Fruit fly (Drosophila melanogaster) whole organism, prepupa: ENCODE measurements around the gene CG2924.

Source experiments
- Blimp-1 ChIP-seq: fragments of 200-800 bp; sonication (Bioruptor generic); optimal IDR thresholded peaks from 3 replicates; lab custom pipeline; 2017; ENCODE audit warnings: missing biosample characterization, missing genetic modification characterization, mild to moderate bottlenecking, moderate library complexity, missing genetic modification reagents
- CG10631 ChIP-seq: fragments of 200-800 bp; sonication (Bioruptor generic); optimal IDR thresholded peaks from 2 replicates; lab custom pipeline; 2016; ENCODE audit warnings: missing biosample characterization, missing genetic modification characterization
- CG10669 ChIP-seq: fragments of 200-800 bp; sonication (Bioruptor generic); optimal IDR thresholded peaks from 3 replicates; lab custom pipeline; 2018; ENCODE audit warnings: missing biosample characterization, mild to moderate bottlenecking, missing genetic modification characterization, moderate library complexity
- CG11294 ChIP-seq: fragments of 200-800 bp; sonication (Bioruptor generic); IDR thresholded peaks from 2 replicates; pipeline ENCODE4 v1.3.6; 2022; ENCODE audit warnings: missing biosample characterization, missing genetic modification characterization
- CG11762 ChIP-seq: fragments of 200-800 bp; sonication (Bioruptor generic); optimal IDR thresholded peaks from 3 replicates; lab custom pipeline; 2016; ENCODE audit warnings: missing biosample characterization, missing genetic modification characterization; ENCODE audit not compliant: insufficient read depth
- CG15336 ChIP-seq: fragments of 200-800 bp; sonication (Bioruptor generic); IDR thresholded peaks from 2 replicates; pipeline ENCODE4 v1.3.6; 2022; ENCODE audit warnings: missing biosample characterization, missing genetic modification characterization
- CG16779 ChIP-seq: fragments of 200-800 bp; sonication (Bioruptor generic); optimal IDR thresholded peaks from 3 replicates; lab custom pipeline; 2017; ENCODE audit warnings: missing biosample characterization, mild to moderate bottlenecking, missing genetic modification characterization
- CG3032 ChIP-seq: fragments of 200-800 bp; optimal IDR thresholded peaks from 2 replicates; lab custom pipeline; 2019; ENCODE audit warnings: missing biosample characterization, mild to moderate bottlenecking, missing genetic modification characterization, moderate library complexity
- CG31627 ChIP-seq: fragments of 200-800 bp; sonication (Bioruptor generic); optimal IDR thresholded peaks from 3 replicates; lab custom pipeline; 2016; ENCODE audit warnings: missing biosample characterization, missing genetic modification characterization
- CG32006 ChIP-seq: fragments of 200-800 bp; sonication (Bioruptor generic); optimal IDR thresholded peaks from 3 replicates; lab custom pipeline; 2017; ENCODE audit warnings: missing biosample characterization, mild to moderate bottlenecking, missing genetic modification characterization
- CG34406 ChIP-seq: fragments of 200-800 bp; sonication (Bioruptor generic); optimal IDR thresholded peaks from 3 replicates; lab custom pipeline; 2016; ENCODE audit warnings: missing biosample characterization, missing genetic modification characterization
- CG3919 ChIP-seq: fragments of 200-800 bp; sonication (Bioruptor generic); optimal IDR thresholded peaks from 3 replicates; lab custom pipeline; 2016; ENCODE audit warnings: missing biosample characterization, missing genetic modification characterization
- CG4318 ChIP-seq: fragments of 200-800 bp; sonication (Bioruptor generic); optimal IDR thresholded peaks from 3 replicates; lab custom pipeline; 2017; ENCODE audit warnings: missing biosample characterization, mild to moderate bottlenecking, missing genetic modification characterization
- CG6276 ChIP-seq: fragments of 200-800 bp; sonication (Bioruptor generic); optimal IDR thresholded peaks from 2 replicates; lab custom pipeline; 2017; ENCODE audit warnings: missing biosample characterization, mild to moderate bottlenecking, missing genetic modification characterization
- CG6808 ChIP-seq: fragments of 200-800 bp; sonication (Bioruptor generic); optimal IDR thresholded peaks from 3 replicates; lab custom pipeline; 2017; ENCODE audit warnings: missing biosample characterization, missing genetic modification characterization, mild to moderate bottlenecking, moderate library complexity, missing genetic modification reagents
- CG6854 ChIP-seq: fragments of 200-800 bp; sonication (Bioruptor generic); optimal IDR thresholded peaks from 2 replicates; lab custom pipeline; 2017; ENCODE audit warnings: missing biosample characterization, mild to moderate bottlenecking, missing genetic modification characterization
- CG8119 ChIP-seq: fragments of 200-800 bp; sonication (Bioruptor generic); IDR thresholded peaks from 3 replicates; pipeline ENCODE4 v1.3.6; 2022; ENCODE audit warnings: missing biosample characterization, missing genetic modification characterization
- CG8319 ChIP-seq: fragments of 200-800 bp; sonication (Bioruptor generic); optimal IDR thresholded peaks from 3 replicates; lab custom pipeline; 2016; ENCODE audit warnings: missing biosample characterization, missing genetic modification characterization
- CG9139 ChIP-seq: fragments of 200-800 bp; sonication (Bioruptor generic); optimal IDR thresholded peaks from 3 replicates; lab custom pipeline; 2017; ENCODE audit warnings: missing biosample characterization, mild to moderate bottlenecking, missing genetic modification characterization
- Eip75B ChIP-seq: fragments of 200-800 bp; sonication (Bioruptor generic); optimal IDR thresholded peaks from 3 replicates; lab custom pipeline; 2016; ENCODE audit warnings: missing biosample characterization, missing genetic modification characterization
- Eip78C ChIP-seq: fragments of 200-800 bp; sonication (Bioruptor generic); peaks from one replicate; lab custom pipeline; 2016; ENCODE audit warnings: missing biosample characterization, missing genetic modification characterization
- Eip93F ChIP-seq: fragments of 200-800 bp; sonication (Bioruptor generic); optimal IDR thresholded peaks from 2 replicates; lab custom pipeline; 2016; ENCODE audit warnings: missing biosample characterization, mild to moderate bottlenecking, missing genetic modification characterization
- Ets21C ChIP-seq: fragments of 200-800 bp; sonication (Bioruptor generic); optimal IDR thresholded peaks from 3 replicates; lab custom pipeline; 2016; ENCODE audit warnings: missing biosample characterization, missing genetic modification characterization
- Gug ChIP-seq: fragments of 200-800 bp; sonication (Bioruptor generic); IDR thresholded peaks from 2 replicates; pipeline ENCODE4 v1.3.6; 2022; ENCODE audit warnings: missing biosample characterization, missing genetic modification characterization
- Hr39 ChIP-seq: fragments of 200-800 bp; sonication (Bioruptor generic); optimal IDR thresholded peaks from 2 replicates; lab custom pipeline; 2016; ENCODE audit warnings: missing biosample characterization, missing genetic modification characterization
- Sox102F ChIP-seq: fragments of 200-800 bp; sonication (Bioruptor generic); optimal IDR thresholded peaks from 2 replicates; lab custom pipeline; 2016; ENCODE audit warnings: missing biosample characterization, mild to moderate bottlenecking, missing genetic modification characterization
- Sox14 ChIP-seq: fragments of 200-800 bp; sonication (Bioruptor generic); optimal IDR thresholded peaks from 3 replicates; lab custom pipeline; 2016; ENCODE audit warnings: missing biosample characterization, missing genetic modification characterization
- Sox15 ChIP-seq: fragments of 200-800 bp; sonication (Bioruptor generic); optimal IDR thresholded peaks from 3 replicates; lab custom pipeline; 2016; ENCODE audit warnings: missing biosample characterization, missing genetic modification characterization
- acj6 ChIP-seq: fragments of 200-800 bp; sonication (Bioruptor generic); optimal IDR thresholded peaks from 3 replicates; lab custom pipeline; 2016; ENCODE audit warnings: missing biosample characterization, missing genetic modification characterization
- cyc ChIP-seq: fragments of 200-800 bp; sonication (Bioruptor generic); optimal IDR thresholded peaks from 3 replicates; lab custom pipeline; 2016; ENCODE audit warnings: missing biosample characterization, missing genetic modification characterization
- dac ChIP-seq: fragments of 200-800 bp; sonication (Bioruptor generic); optimal IDR thresholded peaks from 2 replicates; lab custom pipeline; 2017; ENCODE audit warnings: missing biosample characterization, mild to moderate bottlenecking, missing genetic modification characterization
- dsx ChIP-seq: fragments of 200-800 bp; optimal IDR thresholded peaks from 3 replicates; lab custom pipeline; 2019; ENCODE audit warnings: missing biosample characterization, mild to moderate bottlenecking, missing genetic modification characterization, moderate library complexity; ENCODE audit not compliant: poor library complexity, severe bottlenecking
- eg ChIP-seq: fragments of 200-800 bp; sonication (Bioruptor generic); IDR thresholded peaks from 3 replicates; pipeline ENCODE4 v1.3.6; 2022; ENCODE audit warnings: missing biosample characterization, missing genetic modification characterization
- esn ChIP-seq: fragments of 200-800 bp; sonication (Bioruptor generic); optimal IDR thresholded peaks from 2 replicates; lab custom pipeline; 2016; ENCODE audit warnings: missing biosample characterization, mild to moderate bottlenecking, missing genetic modification characterization, moderate library complexity
- fd85E ChIP-seq: fragments of 200-800 bp; sonication (Bioruptor generic); optimal IDR thresholded peaks from 3 replicates; lab custom pipeline; 2016; ENCODE audit warnings: missing biosample characterization, missing genetic modification characterization
- fkh ChIP-seq: fragments of 200-800 bp; sonication (Bioruptor generic); optimal IDR thresholded peaks from 3 replicates; lab custom pipeline; 2017; ENCODE audit warnings: missing biosample characterization, mild to moderate bottlenecking, missing genetic modification characterization, moderate library complexity
- net ChIP-seq: fragments of 200-800 bp; sonication (Bioruptor generic); optimal IDR thresholded peaks from 3 replicates; lab custom pipeline; 2016; ENCODE audit warnings: missing biosample characterization, missing genetic modification characterization
- pdm3 ChIP-seq: fragments of 200-800 bp; sonication (Bioruptor generic); optimal IDR thresholded peaks from 3 replicates; lab custom pipeline; 2016; ENCODE audit warnings: missing biosample characterization, missing genetic modification characterization
- spab ChIP-seq: fragments of 200-800 bp; sonication (Bioruptor generic); optimal IDR thresholded peaks from 2 replicates; lab custom pipeline; 2017; ENCODE audit warnings: missing biosample characterization, mild to moderate bottlenecking, missing genetic modification characterization, missing genetic modification reagents
- ss ChIP-seq, 2 experiments: fragments of 200-800 bp; sonication (Bioruptor generic); optimal IDR thresholded peaks; 2 replicates in 1 of 2; 3 replicates in 1 of 2; lab custom pipeline; 2017 to 2018; ENCODE audit warnings: mild to moderate bottlenecking in 2 of 2, missing biosample characterization in 2 of 2, missing genetic modification characterization in 2 of 2, moderate library complexity in 1 of 2
- svp ChIP-seq: fragments of 200-800 bp; sonication (Bioruptor generic); peaks from one replicate; lab custom pipeline; 2016; ENCODE audit warnings: missing biosample characterization, missing genetic modification characterization
- vri ChIP-seq: fragments of 200-800 bp; sonication (Bioruptor generic); optimal IDR thresholded peaks from 3 replicates; lab custom pipeline; 2016; ENCODE audit warnings: missing biosample characterization, mild to moderate bottlenecking, missing genetic modification characterization

The CG2924 gene

dm6 chrX:2241842-2242241 lies 28.7 kb downstream of the CG2924 start, which contains the start of gene kz:
Gene kz (minus strand): TSS chrX:2242035.
- TF ChIP-seq Hr39 (GFP tag; lab: Kevin White, UChicago), result no peak
- no peak for TF ChIP-seq Ets21C (GFP tag; lab: Kevin White, UChicago)
- TF ChIP-seq Blimp-1 (GFP tag; lab: Kevin White, UChicago), result no peak
- no peak for TF ChIP-seq Sox14 (GFP tag; lab: Kevin White, UChicago)
- no peak for TF ChIP-seq CG6808
- TF ChIP-seq, all 60 proteins: peak for 0

DNA sequence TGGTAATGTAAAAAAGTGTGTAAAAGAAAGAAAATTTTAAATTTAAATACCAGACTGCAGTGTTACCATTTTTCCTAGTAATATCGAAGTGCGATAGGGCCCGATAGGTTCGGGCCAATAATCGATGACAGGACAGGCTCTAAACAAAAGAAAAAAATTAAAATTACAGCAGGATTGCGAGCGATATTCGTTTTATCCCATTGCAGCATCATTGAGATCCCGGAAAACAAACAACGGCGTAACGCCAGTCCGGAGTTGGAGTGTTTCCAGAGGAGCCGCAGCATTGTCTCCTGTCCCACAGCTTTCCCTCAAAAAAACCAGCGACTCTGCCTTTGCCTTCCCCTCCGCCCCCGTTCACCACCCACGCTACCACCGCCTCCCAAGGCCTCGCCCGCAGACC lies 45.4 kb downstream of the CG2924 start, which contains the start of gene pcx:
Gene pcx (plus strand): TSS at position 159 of the 400 bp plus-strand sequence.
- TF ChIP-seq CG15336 (0 out of 2 replicates have a peak, but pooled peaks have one; percentile 17), ss (GFP tag; optimal IDR thresholded peaks at IDR 0.05; lab: Kevin White, UChicago) (no peak)
- TF ChIP-seq, all 60 proteins: peak for 1

- TF ChIP-seq dac (GFP tag; lab: Kevin White, UChicago) (no peak), Ets21C (GFP tag; lab: Kevin White, UChicago) (no peak), CG16779 (tag; lab: Kevin White, UChicago) (no peak), esn (no peak), CG9139 (GFP tag; lab: Kevin White, UChicago) (no peak), CG4318 (GFP tag; lab: Kevin White, UChicago) (no peak)
These were observed 47.1 kb downstream of the CG2924 start, which contains the start of gene CG14052 for dm6 chrX:2223454-2223853. Gene CG14052 (plus strand): TSS chrX:2223754.

DNA sequence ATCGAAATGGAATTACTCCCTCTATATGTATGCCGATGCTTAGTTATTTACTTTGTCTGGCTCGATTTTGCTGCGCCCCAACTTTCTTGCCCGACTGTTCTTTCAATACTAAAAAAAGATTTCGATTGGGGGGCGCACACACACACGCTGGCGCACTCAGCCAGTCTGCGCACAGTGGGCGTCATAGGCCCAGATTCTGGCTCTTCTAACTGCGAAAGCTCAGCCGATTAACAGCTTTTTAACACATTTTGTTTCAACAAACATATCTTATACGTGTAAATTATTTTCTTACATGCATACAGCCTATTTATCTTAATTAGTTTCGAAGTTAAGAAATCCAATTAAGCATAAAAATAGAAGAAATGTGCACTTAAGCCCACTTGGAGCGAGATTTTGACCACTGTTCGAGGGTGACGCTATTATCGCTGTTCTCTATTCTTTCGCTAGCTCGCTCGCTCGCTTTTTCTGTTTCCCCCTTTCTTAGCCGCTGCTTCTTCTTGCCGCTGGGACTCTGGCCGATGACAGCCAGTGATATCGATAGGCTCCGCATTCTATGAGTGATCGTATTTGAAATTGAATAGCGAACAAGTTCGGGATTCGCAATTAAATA lies 48.3 kb downstream of the CG2924 start, which contains the start of gene Vinc:
Gene Vinc (minus strand): TSS at position 387 of the 610 bp plus-strand sequence.
- TF ChIP-seq CG6854 (GFP tag; lab: Kevin White, UChicago) (peak; percentile 80), svp (GFP tag; lab: Kevin White, UChicago) (peak; percentile 96), Sox102F (GFP tag; lab: Kevin White, UChicago) (no peak), fd85E (GFP tag; lab: Kevin White, UChicago) (no peak), CG6276 (GFP tag; lab: Kevin White, UChicago) (peak; percentile 91), CG6808 (peak; percentile 93), CG9139 (GFP tag; lab: Kevin White, UChicago) (peak; percentile 75), CG3919 (GFP tag; lab: Kevin White, UChicago) (peak; percentile 90), Hr39 (GFP tag; lab: Kevin White, UChicago) (peak; percentile 79), pdm3 (GFP tag; lab: Kevin White, UChicago) (no peak), dsx (GFP tag; lab: Kevin White, UChicago) (peak; percentile 89), CG11762 (GFP tag; lab: Kevin White, UChicago) (peak; percentile 91), CG4318 (GFP tag; lab: Kevin White, UChicago) (no peak), net (GFP tag; lab: Kevin White, UChicago) (peak; percentile 89), Sox15 (GFP tag; lab: Kevin White, UChicago) (peak; percentile 67), CG16779 (tag; lab: Kevin White, UChicago) (peak; percentile 91), CG8319 (GFP tag; lab: Kevin White, UChicago) (peak; percentile 85), eg (peak; percentile 86), ss (GFP tag; optimal IDR thresholded peaks at IDR 0.05; lab: Kevin White, UChicago) (peak; percentile 89 to 93), CG11294 (GFP tag; lab: Robert Waterston, UW) (peak; percentile 66; the same call in 1 of the 2 replicates), spab (peak; percentile 87), Gug (peak; percentile 82), vri (peak; percentile 56), CG3032 (tag; lab: Kevin White, UChicago) (peak; percentile 92), CG8119 (GFP tag; lab: Robert Waterston, UW) (peak; percentile 84), cyc (GFP tag; lab: Kevin White, UChicago) (peak; percentile 88), CG15336 (peak; percentile 77), CG32006 (GFP tag; lab: Kevin White, UChicago) (peak; percentile 78), acj6 (GFP tag; lab: Kevin White, UChicago) (no peak), CG10669 (GFP tag; lab: Kevin White, UChicago) (peak; percentile 93), Blimp-1 (GFP tag; lab: Kevin White, UChicago) (peak; percentile 71), CG31627 (GFP tag; lab: Kevin White, UChicago) (peak; percentile 74), CG10631 (GFP tag; lab: Kevin White, UChicago) (no peak), Eip75B (peak; percentile 94), dac (GFP tag; lab: Kevin White, UChicago) (peak; percentile 58), fkh (GFP tag; lab: Kevin White, UChicago) (peak; percentile 95), CG34406 (GFP tag; lab: Kevin White, UChicago) (peak; percentile 73), Eip93F (GFP tag; lab: Kevin White, UChicago) (peak; percentile 85), esn (peak; percentile 84), Eip78C (peak; percentile 97)
